Fruit fly (Drosophila melanogaster) whole organism, embryonic: ENCODE results near the gene CG9173.

ENCODE experiments used
- B-H1 ChIP-seq: fragments of 200-800 bp; sonication (Bioruptor generic); IDR thresholded peaks from 3 replicates; pipeline ENCODE4 v1.3.6; 2022; ENCODE audit warnings: missing biosample characterization, missing genetic modification characterization
- CG10366 ChIP-seq: fragments of 200-800 bp; sonication (Bioruptor generic); IDR thresholded peaks from 2 replicates; pipeline ENCODE4 v1.3.6; 2022; ENCODE audit warnings: missing biosample characterization, missing genetic modification characterization
- CG10959 ChIP-seq: fragments of 200-800 bp; sonication (Bioruptor generic); IDR thresholded peaks from 2 replicates; pipeline ENCODE4 v1.3.6; 2022; ENCODE audit warnings: missing biosample characterization, missing genetic modification characterization
- CG11398 ChIP-seq: fragments of 200-800 bp; sonication (Bioruptor generic); optimal IDR thresholded peaks from 2 replicates; lab custom pipeline; 2016; ENCODE audit warnings: missing biosample characterization, missing genetic modification characterization
- CG12391 ChIP-seq: fragments of 200-800 bp; sonication (Bioruptor generic); optimal IDR thresholded peaks from 3 replicates; lab custom pipeline; 2018; ENCODE audit warnings: missing biosample characterization, mild to moderate bottlenecking, missing genetic modification characterization, moderate library complexity
- CG12744 ChIP-seq: fragments of 200-800 bp; sonication (Bioruptor generic); optimal IDR thresholded peaks from 2 replicates; lab custom pipeline; 2016; ENCODE audit warnings: missing biosample characterization, missing genetic modification characterization
- CG12769 ChIP-seq: fragments of 200-800 bp; sonication (Bioruptor generic); optimal IDR thresholded peaks from 2 replicates; lab custom pipeline; 2019; ENCODE audit warnings: missing biosample characterization, mild to moderate bottlenecking, missing genetic modification characterization, moderate library complexity
- CG13287 ChIP-seq: fragments of 200-800 bp; sonication (Bioruptor generic); IDR thresholded peaks from 2 replicates; pipeline ENCODE4 v1.3.6; 2022; ENCODE audit warnings: missing biosample characterization, missing genetic modification characterization; ENCODE audit not compliant: partially characterized antibody
- CG13424 ChIP-seq: fragments of 200-800 bp; sonication (Bioruptor generic); optimal IDR thresholded peaks from 2 replicates; lab custom pipeline; 2019; ENCODE audit warnings: missing biosample characterization, mild to moderate bottlenecking, missing genetic modification characterization, moderate library complexity
- CG14441 ChIP-seq: fragments of 200-800 bp; sonication (Bioruptor generic); IDR thresholded peaks from 2 replicates; pipeline ENCODE4 v1.3.6; 2022; ENCODE audit warnings: missing biosample characterization, missing genetic modification characterization
- CG3163 ChIP-seq: fragments of 200-800 bp; sonication (Bioruptor generic); optimal IDR thresholded peaks from 3 replicates; lab custom pipeline; 2016; ENCODE audit warnings: missing biosample characterization, missing genetic modification characterization
- CG3281 ChIP-seq: fragments of 200-800 bp; sonication (Bioruptor generic); optimal IDR thresholded peaks from 3 replicates; lab custom pipeline; 2017; ENCODE audit warnings: missing biosample characterization, mild to moderate bottlenecking, missing genetic modification characterization
- CG33213 ChIP-seq: fragments of 200-800 bp; sonication (Bioruptor generic); optimal IDR thresholded peaks from 3 replicates; lab custom pipeline; 2016; ENCODE audit warnings: missing biosample characterization, missing genetic modification characterization
- CG4820 ChIP-seq: fragments of 200-800 bp; sonication (Bioruptor generic); optimal IDR thresholded peaks from 3 replicates; lab custom pipeline; 2016; ENCODE audit warnings: missing biosample characterization, missing genetic modification characterization
- CG8089 ChIP-seq: fragments of 200-800 bp; sonication (Bioruptor generic); optimal IDR thresholded peaks from 3 replicates; lab custom pipeline; 2016; ENCODE audit warnings: missing biosample characterization, missing genetic modification characterization
- CG8478 ChIP-seq: fragments of >200 bp; optimal IDR thresholded peaks from 2 replicates; lab custom pipeline; 2018
- CG9817 ChIP-seq: fragments of 200-800 bp; sonication (Bioruptor generic); optimal IDR thresholded peaks from 2 replicates; lab custom pipeline; 2018; ENCODE audit warnings: missing biosample characterization, mild to moderate bottlenecking, missing genetic modification characterization, moderate library complexity
- CoRest ChIP-seq: fragments of 200-800 bp; sonication (Bioruptor generic); optimal IDR thresholded peaks from 3 replicates; lab custom pipeline; 2018; ENCODE audit warnings: missing biosample characterization, mild to moderate bottlenecking, missing genetic modification characterization, moderate library complexity
- Dll ChIP-seq: fragments of 200-800 bp; sonication (Bioruptor generic); IDR thresholded peaks from 4 replicates; pipeline ENCODE4 v1.3.6; 2022; ENCODE audit warnings: missing biosample characterization, missing genetic modification characterization; ENCODE audit not compliant: partially characterized antibody
- E2f1 ChIP-seq: fragments of 200-800 bp; sonication (Bioruptor generic); IDR thresholded peaks from 2 replicates; pipeline ENCODE4 v1.3.6; 2022; ENCODE audit warnings: missing biosample characterization, missing genetic modification characterization
- Fer1 ChIP-seq: fragments of 200-800 bp; sonication (Bioruptor generic); optimal IDR thresholded peaks from 2 replicates; lab custom pipeline; 2017; ENCODE audit warnings: missing biosample characterization, mild to moderate bottlenecking, missing genetic modification characterization
- Gug ChIP-seq: fragments of 200-800 bp; sonication (Bioruptor generic); IDR thresholded peaks from 4 replicates; pipeline ENCODE4 v1.3.6; 2022; ENCODE audit warnings: missing biosample characterization, missing genetic modification characterization
- HLH4C ChIP-seq: fragments of 200-800 bp; sonication (Bioruptor generic); IDR thresholded peaks from 3 replicates; pipeline ENCODE4 v1.3.6; 2022; ENCODE audit warnings: missing biosample characterization, missing genetic modification characterization; ENCODE audit not compliant: partially characterized antibody
- HmgZ ChIP-seq: fragments of 200-800 bp; sonication (Bioruptor generic); optimal IDR thresholded peaks from 2 replicates; lab custom pipeline; 2018; ENCODE audit warnings: missing biosample characterization, mild to moderate bottlenecking, missing genetic modification characterization
- Hr39 ChIP-seq: fragments of >200 bp; optimal IDR thresholded peaks from 2 replicates; lab custom pipeline; 2017
- Lhr ChIP-seq: fragments of 200-800 bp; sonication (Bioruptor generic); optimal IDR thresholded peaks from 3 replicates; lab custom pipeline; 2017; ENCODE audit warnings: mild to moderate bottlenecking, missing biosample characterization, missing genetic modification reagents, missing genetic modification characterization
- Nf-YB ChIP-seq: fragments of 200-800 bp; sonication (Bioruptor generic); optimal IDR thresholded peaks from 3 replicates; lab custom pipeline; 2019; ENCODE audit warnings: missing biosample characterization, mild to moderate bottlenecking, missing genetic modification characterization, moderate library complexity
- PHDP ChIP-seq: fragments of 200-800 bp; sonication (Bioruptor generic); optimal IDR thresholded peaks from 3 replicates; lab custom pipeline; 2018; ENCODE audit warnings: missing biosample characterization, mild to moderate bottlenecking, missing genetic modification characterization, moderate library complexity
- Side ChIP-seq: fragments of 200-800 bp; sonication (Bioruptor generic); optimal IDR thresholded peaks from 2 replicates; lab custom pipeline; 2016; ENCODE audit warnings: missing biosample characterization, missing genetic modification characterization
- Spps ChIP-seq: fragments of 200-800 bp; sonication (Bioruptor generic); optimal IDR thresholded peaks from 2 replicates; lab custom pipeline; 2018; ENCODE audit warnings: missing biosample characterization, mild to moderate bottlenecking, missing genetic modification characterization
- Sry-β ChIP-seq: fragments of 200-800 bp; sonication (Bioruptor generic); optimal IDR thresholded peaks from 2 replicates; lab custom pipeline; 2018; ENCODE audit warnings: missing biosample characterization, mild to moderate bottlenecking, missing genetic modification characterization, moderate library complexity
- Usf ChIP-seq: fragments of 200-800 bp; sonication (Bioruptor generic); optimal IDR thresholded peaks from 2 replicates; lab custom pipeline; 2017; ENCODE audit warnings: missing genotype, missing biosample characterization, missing genetic modification characterization
- dpn ChIP-seq, 2 experiments: fragments of 200-800 bp; sonication (Bioruptor generic); optimal IDR thresholded peaks; 3 replicates each; lab custom pipeline; 2016; ENCODE audit warnings: missing biosample characterization in 2 of 2, missing genetic modification characterization in 2 of 2
- esg ChIP-seq: fragments of 200-800 bp; sonication (Bioruptor generic); conservative IDR thresholded peaks from 2 replicates; pipeline ENCODE4 v1.3.6; 2022; ENCODE audit warnings: missing biosample characterization, missing genetic modification characterization
- gcm ChIP-seq: fragments of 200-800 bp; sonication (Bioruptor generic); optimal IDR thresholded peaks from 2 replicates; lab custom pipeline; 2019; ENCODE audit warnings: missing biosample characterization, mild to moderate bottlenecking, missing genetic modification characterization, moderate library complexity
- her ChIP-seq: fragments of 200-800 bp; sonication (Bioruptor generic); optimal IDR thresholded peaks from 2 replicates; lab custom pipeline; 2016; ENCODE audit warnings: missing biosample characterization, missing genetic modification characterization
- hth ChIP-seq: fragments of >200 bp; optimal IDR thresholded peaks from 2 replicates; lab custom pipeline; 2017; ENCODE audit warnings: inconsistent platforms
- jing ChIP-seq: fragments of 200-800 bp; sonication (Bioruptor generic); optimal IDR thresholded peaks from 2 replicates; lab custom pipeline; 2018; ENCODE audit warnings: missing biosample characterization, mild to moderate bottlenecking, missing genetic modification characterization
- nau ChIP-seq: fragments of 200-800 bp; sonication (Bioruptor generic); optimal IDR thresholded peaks from 3 replicates; lab custom pipeline; 2017; ENCODE audit warnings: missing biosample characterization, mild to moderate bottlenecking, missing genetic modification characterization, missing genetic modification reagents
- phol ChIP-seq: fragments of 200-800 bp; sonication (Bioruptor generic); optimal IDR thresholded peaks from 3 replicates; lab custom pipeline; 2018; ENCODE audit warnings: missing biosample characterization, mild to moderate bottlenecking, missing genetic modification characterization, moderate library complexity
- prd ChIP-seq, 3 experiments: fragments of >200 bp in 2 of 3; fragments of 200-800 bp in 1 of 3; sonication (Bioruptor generic) in 1 of 3; optimal IDR thresholded peaks in 2 of 3; IDR thresholded peaks in 1 of 3; 2 replicates in 2 of 3; 3 replicates in 1 of 3; pipeline versions ENCODE4 v1.3.6 to Lab custom; 2017 to 2022; ENCODE audit warnings: missing biosample characterization in 1 of 3, missing genetic modification characterization in 1 of 3
- pum ChIP-seq: fragments of 200-800 bp; sonication (Bioruptor generic); optimal IDR thresholded peaks from 2 replicates; lab custom pipeline; 2016; ENCODE audit warnings: missing biosample characterization, missing genetic modification characterization
- row ChIP-seq: fragments of 200-800 bp; sonication (Bioruptor generic); IDR thresholded peaks from 3 replicates; pipeline ENCODE4 v1.3.6; 2022; ENCODE audit warnings: missing biosample characterization, missing genetic modification characterization
- run ChIP-seq: fragments of 200-800 bp; sonication (Bioruptor generic); optimal IDR thresholded peaks from 3 replicates; lab custom pipeline; 2018; ENCODE audit warnings: missing biosample characterization, mild to moderate bottlenecking, missing genetic modification characterization
- sd ChIP-seq: fragments of 200-800 bp; sonication (Bioruptor generic); optimal IDR thresholded peaks from 3 replicates; lab custom pipeline; 2018; ENCODE audit warnings: missing biosample characterization, mild to moderate bottlenecking, missing genetic modification characterization, moderate library complexity
- seq ChIP-seq: fragments of 200-800 bp; sonication (Bioruptor generic); IDR thresholded peaks from 2 replicates; pipeline ENCODE4 v1.3.6; 2022; ENCODE audit warnings: missing biosample characterization, missing genetic modification characterization
- tup ChIP-seq: fragments of 200-800 bp; sonication (Bioruptor generic); optimal IDR thresholded peaks from 2 replicates; lab custom pipeline; 2016; ENCODE audit warnings: missing biosample characterization, mild to moderate bottlenecking, missing genetic modification characterization, moderate library complexity
- tx ChIP-seq: fragments of 200-800 bp; sonication (Bioruptor generic); optimal IDR thresholded peaks from 2 replicates; lab custom pipeline; 2016; ENCODE audit warnings: missing biosample characterization, missing genetic modification characterization
- unc-4 ChIP-seq: fragments of 200-800 bp; sonication (Bioruptor generic); IDR thresholded peaks from 2 replicates; pipeline ENCODE4 v1.3.6; 2022; ENCODE audit warnings: missing biosample characterization, missing genetic modification characterization; ENCODE audit not compliant: partially characterized antibody

The CG9173 gene

DNA sequence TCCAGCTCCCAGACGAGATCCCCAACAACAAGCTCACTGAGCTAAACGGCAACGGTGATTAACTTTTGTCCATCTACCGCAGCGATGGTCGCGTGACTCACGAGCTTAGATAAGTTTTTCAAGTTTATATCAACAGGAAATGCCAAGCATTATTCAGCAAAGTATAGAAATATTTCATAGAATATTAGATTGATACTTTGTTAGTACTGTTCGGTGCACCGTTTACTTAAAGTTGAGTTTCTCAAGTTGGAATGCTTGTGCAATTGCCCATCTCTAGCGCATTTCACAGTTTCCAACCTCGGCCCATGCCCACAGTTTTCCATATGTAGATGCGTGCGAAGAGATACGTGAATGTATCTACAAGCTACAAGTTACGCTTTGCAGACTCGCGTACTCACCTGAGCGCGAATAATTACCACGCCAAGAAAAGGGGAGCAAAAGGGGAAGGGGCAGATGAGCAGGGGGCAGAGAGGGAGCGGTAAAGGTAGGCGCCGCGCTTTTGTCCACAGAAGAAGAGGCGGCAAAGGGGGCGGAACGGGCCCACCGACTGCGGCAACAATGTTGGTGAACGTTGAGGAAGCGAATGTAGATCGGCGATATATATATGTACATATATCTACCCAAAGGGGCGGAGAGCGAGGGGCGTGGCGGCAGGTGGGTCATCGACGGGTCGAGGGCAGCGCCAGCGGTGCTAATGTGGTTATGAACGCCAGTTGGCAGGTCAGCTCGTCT lies 47.1 kb downstream of the CG9173 start (continued):
- TF ChIP-seq Nf-YB: peak; percentile 21
- TF ChIP-seq HLH4C (GFP tag; lab: Robert Waterston, UW): 0 out of 3 replicates have a peak, but pooled peaks have one; percentile 52
- TF ChIP-seq nau: no peak
- TF ChIP-seq CG12744: no peak
- peak; percentile 1 for TF ChIP-seq tx (GFP tag; lab: Kevin White, UChicago)
- no peak for TF ChIP-seq CG10959 (GFP tag; lab: Robert Waterston, UW)
- TF ChIP-seq prd (optimal IDR thresholded peaks at IDR 0.05; lab: Kevin White, UChicago): no peak
- peak; percentile 69; the same call in 2 of the 3 replicates for TF ChIP-seq prd (GFP tag; IDR thresholded peaks at IDR 0.05; lab: Robert Waterston, UW)
- peak; percentile 54; the same call in 1 of the 2 replicates for TF ChIP-seq esg
- TF ChIP-seq HmgZ (tag; lab: Kevin White, UChicago): peak; percentile 14
- TF ChIP-seq row (GFP tag; lab: Robert Waterston, UW): peak; percentile 78
- peak; percentile 68 for TF ChIP-seq CG13287 (GFP tag; lab: Robert Waterston, UW)
- TF ChIP-seq Gug (GFP tag; lab: Robert Waterston, UW): peak; percentile 32; the same call in 1 of the 4 replicates
- TF ChIP-seq run (tag; lab: Kevin White, UChicago): peak; percentile 2
- TF ChIP-seq CG13424 (tag; lab: Kevin White, UChicago): peak; percentile 51
- TF ChIP-seq seq (GFP tag; lab: Robert Waterston, UW): peak; percentile 35; the same call in 1 of the 2 replicates
- TF ChIP-seq CG10366 (GFP tag; lab: Robert Waterston, UW): peak; percentile 71
- TF ChIP-seq CG9817: no peak
- peak; percentile 17 for TF ChIP-seq pum (GFP tag; lab: Kevin White, UChicago)
- TF ChIP-seq Spps (tag; lab: Kevin White, UChicago): no peak
- peak; percentile 39 for TF ChIP-seq CoRest
- TF ChIP-seq CG14441 (GFP tag; lab: Robert Waterston, UW): peak; percentile 65
- no peak for TF ChIP-seq sd (tag; lab: Kevin White, UChicago)
- no peak for TF ChIP-seq CG8089 (GFP tag; lab: Kevin White, UChicago)
- peak; percentile 51 for TF ChIP-seq phol (tag; lab: Kevin White, UChicago)
- TF ChIP-seq Hr39 (lab: Kevin White, UChicago): no peak
- no peak for TF ChIP-seq Usf (GFP tag; lab: Kevin White, UChicago)
- TF ChIP-seq hth (lab: Kevin White, UChicago): no peak
- no peak for TF ChIP-seq CG33213 (GFP tag; lab: Kevin White, UChicago)
- TF ChIP-seq B-H1: peak; percentile 26; the same call in 2 of the 3 replicates
- peak; percentile 60 for TF ChIP-seq CG12391 (tag; lab: Kevin White, UChicago)
- TF ChIP-seq CG8478: no peak
- TF ChIP-seq jing: peak; percentile 14
- TF ChIP-seq CG4820 (GFP tag; lab: Kevin White, UChicago): peak; percentile 21
- peak; percentile 18 for TF ChIP-seq Fer1 (GFP tag; lab: Kevin White, UChicago)
- no peak for TF ChIP-seq tup
- peak; percentile 21 to 43 for TF ChIP-seq dpn (GFP tag; optimal IDR thresholded peaks at IDR 0.05; lab: Kevin White, UChicago)
- TF ChIP-seq gcm: peak; percentile 33
- peak; percentile 61 for TF ChIP-seq unc-4 (GFP tag; lab: Robert Waterston, UW)
- peak; percentile 20 for TF ChIP-seq CG11398 (GFP tag; lab: Kevin White, UChicago)
- TF ChIP-seq CG3163 (GFP tag; lab: Kevin White, UChicago): no peak
- TF ChIP-seq E2f1 (GFP tag; lab: Robert Waterston, UW): peak; percentile 69
- TF ChIP-seq CG12769 (tag; lab: Kevin White, UChicago): peak; percentile 56
- TF ChIP-seq CG3281 (GFP tag; lab: Kevin White, UChicago): no peak
- peak; percentile 2 for TF ChIP-seq Sry-β (GFP tag; lab: Kevin White, UChicago)
- TF ChIP-seq PHDP (tag; lab: Kevin White, UChicago): peak; percentile 60
- no peak for TF ChIP-seq Lhr (GFP tag; lab: Kevin White, UChicago)
- TF ChIP-seq Dll (GFP tag; lab: Robert Waterston, UW): peak; percentile 88
- TF ChIP-seq her: no peak
- peak; percentile 10 for TF ChIP-seq Side (GFP tag; lab: Kevin White, UChicago)
